Fruit fly (Drosophila melanogaster): ENCODE measurements around the gene MESK4.

MESK4 gene

DNA sequence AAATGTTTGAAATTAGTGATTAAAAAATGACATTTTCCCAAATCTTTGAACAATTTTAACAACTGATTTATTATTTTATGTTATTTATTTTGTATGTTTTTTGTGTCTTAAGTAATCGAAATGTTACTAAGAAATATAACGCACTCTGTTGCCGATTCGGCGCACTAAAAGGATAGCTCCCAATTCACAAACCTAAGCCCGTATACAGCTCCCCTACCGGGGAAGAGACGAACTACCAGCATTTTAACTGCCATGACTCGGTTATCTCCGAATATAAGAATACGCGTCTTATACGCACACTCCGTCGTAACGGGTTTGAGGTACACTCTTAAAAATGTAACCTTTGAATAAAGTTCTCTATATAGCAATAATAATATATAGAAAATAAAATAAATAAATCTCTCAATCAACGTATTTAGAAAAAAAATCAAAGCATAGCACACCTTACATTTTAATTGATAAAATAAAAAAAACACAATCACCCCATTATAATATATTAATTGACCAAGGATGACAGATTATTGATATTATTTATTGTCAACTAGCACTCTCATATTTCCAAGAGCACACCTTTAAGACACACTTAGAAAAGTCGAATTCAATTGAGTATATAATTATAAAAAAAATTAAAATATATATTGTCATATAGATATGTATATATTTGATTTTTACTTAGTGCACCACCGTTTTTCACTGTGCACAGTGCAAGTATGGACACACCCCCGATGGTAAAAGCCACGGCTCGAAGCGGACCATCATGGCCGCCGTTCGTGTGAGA, 30.7 kb upstream of the MESK4 start (continued):
- peak; percentile 54 for TF ChIP-seq spab (GFP tag; optimal IDR thresholded peaks at IDR 0.05)
- TF ChIP-seq CG1621 (tag; optimal IDR thresholded peaks at IDR 0.05) = peak; percentile 15
- peak; percentile 68; the same call in 1 of the 3 replicates for TF ChIP-seq eg (GFP tag; IDR thresholded peaks at IDR 0.05)
- TF ChIP-seq CG15336 (GFP tag; IDR thresholded peaks at IDR 0.05) = no peak; the same call in 1 of the 2 replicates
- TF ChIP-seq ss (GFP tag; optimal IDR thresholded peaks at IDR 0.05) = peak; percentile 63 to 82
- TF ChIP-seq vri (GFP tag; optimal IDR thresholded peaks at IDR 0.05) = no peak
- TF ChIP-seq topi (GFP tag; optimal IDR thresholded peaks at IDR 0.05) = peak; percentile 43
- peak; percentile 86 for TF ChIP-seq CG10631 (GFP tag; optimal IDR thresholded peaks at IDR 0.05)
- peak; percentile 50 for TF ChIP-seq CG7368 (GFP tag; optimal IDR thresholded peaks at IDR 0.05)
- peak; percentile 20 for TF ChIP-seq fkh (GFP tag; optimal IDR thresholded peaks at IDR 0.05)
- peak; percentile 71 for TF ChIP-seq CG3919 (GFP tag; optimal IDR thresholded peaks at IDR 0.05)
- peak; percentile 51 for TF ChIP-seq CG6808 (GFP tag; optimal IDR thresholded peaks at IDR 0.05)
- TF ChIP-seq CG4318 (GFP tag; optimal IDR thresholded peaks at IDR 0.05) = peak; percentile 85
- TF ChIP-seq Sox15 (GFP tag; optimal IDR thresholded peaks at IDR 0.05) = peak; percentile 55
- TF ChIP-seq Eip93F (GFP tag; optimal IDR thresholded peaks at IDR 0.05) = no peak
- TF ChIP-seq Met (GFP tag; optimal IDR thresholded peaks at IDR 0.05) = peak; percentile 50
- peak; percentile 51 for TF ChIP-seq net (GFP tag; optimal IDR thresholded peaks at IDR 0.05)
- TF ChIP-seq Lpt (GFP tag; optimal IDR thresholded peaks at IDR 0.05) = peak; percentile 75
- TF ChIP-seq Eip78C (GFP tag) = peak; percentile 89
- peak; percentile 13 for TF ChIP-seq CG11902 (GFP tag; optimal IDR thresholded peaks at IDR 0.05)
- peak; percentile 41 for TF ChIP-seq Sox102F (GFP tag; optimal IDR thresholded peaks at IDR 0.05)
- TF ChIP-seq OdsH (GFP tag; optimal IDR thresholded peaks at IDR 0.05) = peak; percentile 79
- TF ChIP-seq Ets21C (GFP tag; optimal IDR thresholded peaks at IDR 0.05) = no peak
- TF ChIP-seq fd59A (GFP tag; optimal IDR thresholded peaks at IDR 0.05) = peak; percentile 44
- peak; percentile 73 for TF ChIP-seq svp (GFP tag)
- TF ChIP-seq salr (GFP tag; optimal IDR thresholded peaks at IDR 0.05) = peak in 1 of 2 experiments; percentile 87
- TF ChIP-seq CG16779 (tag; optimal IDR thresholded peaks at IDR 0.05) = peak; percentile 51
- TF ChIP-seq Hr39 (GFP tag; optimal IDR thresholded peaks at IDR 0.05) = peak; percentile 8
- TF ChIP-seq CG10669 (GFP tag; optimal IDR thresholded peaks at IDR 0.05) = peak; percentile 65
- TF ChIP-seq Smox (GFP tag; optimal IDR thresholded peaks at IDR 0.05) = peak; percentile 49
- TF ChIP-seq dsx (GFP tag; optimal IDR thresholded peaks at IDR 0.05; ENCODE audit: poor library complexity, severe bottlenecking) = peak; percentile 66
- peak; percentile 13 for TF ChIP-seq CG31627 (GFP tag; optimal IDR thresholded peaks at IDR 0.05)

DNA sequence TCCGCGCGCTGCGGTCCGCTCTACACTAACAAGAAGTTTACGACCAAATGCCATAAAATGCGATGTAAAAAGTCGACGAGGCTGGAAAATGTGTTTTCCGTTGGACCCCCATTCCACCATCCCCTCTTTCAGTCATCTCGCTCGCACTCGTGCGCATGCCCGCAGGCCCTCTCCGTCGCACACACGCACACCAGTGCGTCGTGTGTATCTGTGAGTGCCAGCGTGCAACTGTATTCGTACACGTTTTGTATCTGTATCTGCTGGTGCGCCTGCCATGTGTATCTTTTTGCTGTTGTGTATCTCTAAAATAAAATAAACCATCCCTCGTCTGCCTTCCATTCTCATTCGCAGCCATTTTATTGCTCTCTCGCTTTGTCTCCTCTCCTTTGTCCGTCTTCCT, 28.4 kb upstream of the MESK4 start:
- no peak for TF ChIP-seq Eip93F (GFP tag; optimal IDR thresholded peaks at IDR 0.05)
- TF ChIP-seq CG6163 (GFP tag; IDR thresholded peaks at IDR 0.05) = peak; percentile 39; the same call in 1 of the 3 replicates
- TF ChIP-seq eg (GFP tag; IDR thresholded peaks at IDR 0.05) = no peak
- peak; percentile 55 for TF ChIP-seq CG6276 (GFP tag; optimal IDR thresholded peaks at IDR 0.05)

DNA sequence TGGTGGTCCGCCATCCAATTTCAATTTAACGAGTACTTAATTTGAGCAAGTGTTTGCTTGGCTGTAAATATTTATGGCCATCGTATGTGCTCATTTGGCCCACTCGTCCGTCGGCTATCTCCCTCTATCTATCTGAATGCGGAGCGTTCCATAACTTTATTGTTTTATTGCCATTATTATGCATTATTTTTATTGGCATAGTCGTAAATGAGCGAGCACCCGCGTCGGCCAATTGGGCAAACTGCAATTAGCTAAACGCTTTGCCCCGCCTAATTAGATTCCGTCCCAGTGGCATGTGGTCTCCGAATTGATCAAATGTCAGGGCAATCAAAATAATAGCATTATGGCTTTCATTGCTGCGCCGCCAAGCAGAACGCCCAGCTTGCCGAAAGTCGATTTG, 26.3 kb upstream of the MESK4 start:
- TF ChIP-seq Met (GFP tag; optimal IDR thresholded peaks at IDR 0.05) (no peak), CG6792 (GFP tag; optimal IDR thresholded peaks at IDR 0.05) (no peak), Hr4 (GFP tag; optimal IDR thresholded peaks at IDR 0.05) (no peak), CG31627 (GFP tag; optimal IDR thresholded peaks at IDR 0.05) (no peak)
